Fruit fly (Drosophila melanogaster) whole organism, embryonic: ENCODE data around the gene P58IPK.
A peak's percentile ranks its signal among the peaks of the same experiment; 100 is the strongest.

Experiments
- Asciz ChIP-seq: fragments of 200-800 bp; sonication (Bioruptor generic); optimal IDR thresholded peaks from 2 replicates; lab custom pipeline; 2017; ENCODE audit warnings: missing biosample characterization, mild to moderate bottlenecking, missing genetic modification characterization, missing genetic modification reagents
- Atf-2 ChIP-seq: fragments of 200-800 bp; sonication (Bioruptor generic); optimal IDR thresholded peaks from 2 replicates; lab custom pipeline; 2016; ENCODE audit warnings: missing biosample characterization, missing genetic modification characterization
- Bteb2 ChIP-seq: fragments of 200-800 bp; sonication (Bioruptor generic); optimal IDR thresholded peaks from 2 replicates; lab custom pipeline; 2016; ENCODE audit warnings: missing biosample characterization, missing genetic modification characterization
- CG10431 ChIP-seq: fragments of 200-800 bp; sonication (Bioruptor generic); optimal IDR thresholded peaks from 3 replicates; lab custom pipeline; 2018; ENCODE audit warnings: missing biosample characterization, mild to moderate bottlenecking, missing genetic modification characterization
- CG14710 ChIP-seq: fragments of 200-800 bp; sonication (Bioruptor generic); optimal IDR thresholded peaks from 3 replicates; lab custom pipeline; 2019; ENCODE audit warnings: missing biosample characterization, mild to moderate bottlenecking, missing genetic modification characterization, moderate library complexity
- CG17802 ChIP-seq: fragments of 200-800 bp; sonication (Bioruptor generic); optimal IDR thresholded peaks from 2 replicates; lab custom pipeline; 2018; ENCODE audit warnings: missing biosample characterization, mild to moderate bottlenecking, missing genetic modification characterization, moderate library complexity
- CG18011 ChIP-seq: fragments of 200-800 bp; sonication (Bioruptor generic); optimal IDR thresholded peaks from 2 replicates; lab custom pipeline; 2017; ENCODE audit warnings: missing biosample characterization, missing genetic modification characterization, mild to moderate bottlenecking, moderate library complexity, missing genotype
- CG2129 ChIP-seq: fragments of 200-800 bp; sonication (Bioruptor generic); IDR thresholded peaks from 2 replicates; pipeline ENCODE4 v1.3.6; 2022; ENCODE audit warnings: missing biosample characterization, missing genetic modification characterization; ENCODE audit not compliant: partially characterized antibody
- CG2678 ChIP-seq: fragments of 200-800 bp; sonication (Bioruptor generic); optimal IDR thresholded peaks from 3 replicates; lab custom pipeline; 2019; ENCODE audit warnings: missing biosample characterization, mild to moderate bottlenecking, missing genetic modification characterization, moderate library complexity
- CG2889 ChIP-seq: fragments of 200-800 bp; sonication (Bioruptor generic); IDR thresholded peaks from 3 replicates; pipeline ENCODE4 v1.3.6; 2022; ENCODE audit warnings: missing biosample characterization, missing genetic modification characterization
- CG31224 ChIP-seq: fragments of 200-800 bp; sonication (Bioruptor generic); IDR thresholded peaks from 2 replicates; pipeline ENCODE4 v1.3.6; 2022; ENCODE audit warnings: missing biosample characterization, missing genetic modification characterization
- CG31441 ChIP-seq: fragments of 200-800 bp; sonication (Bioruptor generic); IDR thresholded peaks from 2 replicates; pipeline ENCODE4 v1.3.6; 2022; ENCODE audit warnings: missing biosample characterization, missing genetic modification characterization
- CG3407 ChIP-seq: fragments of 200-800 bp; sonication (Bioruptor generic); optimal IDR thresholded peaks from 2 replicates; lab custom pipeline; 2018; ENCODE audit warnings: missing biosample characterization, mild to moderate bottlenecking, missing genetic modification characterization
- CG3838 ChIP-seq: fragments of 200-800 bp; sonication (Bioruptor generic); optimal IDR thresholded peaks from 3 replicates; lab custom pipeline; 2016; ENCODE audit warnings: missing biosample characterization, missing genetic modification characterization
- CG4854 ChIP-seq: fragments of 200-800 bp; sonication (Bioruptor generic); optimal IDR thresholded peaks from 2 replicates; lab custom pipeline; 2016; ENCODE audit warnings: missing biosample characterization, missing genetic modification characterization, inconsistent platforms
- CG5245 ChIP-seq: fragments of 200-800 bp; sonication (Bioruptor generic); optimal IDR thresholded peaks from 3 replicates; lab custom pipeline; 2016; ENCODE audit warnings: missing biosample characterization, missing genetic modification characterization
- CG6175 ChIP-seq: fragments of 200-800 bp; sonication (Bioruptor generic); IDR thresholded peaks from 3 replicates; pipeline ENCODE4 v1.3.6; 2022; ENCODE audit warnings: missing biosample characterization, missing genetic modification characterization
- CG7786 ChIP-seq: fragments of 200-800 bp; sonication (Bioruptor generic); optimal IDR thresholded peaks from 2 replicates; lab custom pipeline; 2016; ENCODE audit warnings: missing biosample characterization, missing genetic modification characterization
- CG7987 ChIP-seq: fragments of 200-800 bp; sonication (Bioruptor generic); optimal IDR thresholded peaks from 2 replicates; lab custom pipeline; 2018; ENCODE audit warnings: missing biosample characterization, mild to moderate bottlenecking, missing genetic modification characterization, moderate library complexity
- CG8765 ChIP-seq: fragments of 200-800 bp; sonication (Bioruptor generic); IDR thresholded peaks from 2 replicates; pipeline ENCODE4 v1.3.6; 2022; ENCODE audit warnings: missing biosample characterization, missing genetic modification characterization
- CG8944 ChIP-seq: fragments of 200-800 bp; sonication (Bioruptor generic); optimal IDR thresholded peaks from 3 replicates; lab custom pipeline; 2016; ENCODE audit warnings: missing biosample characterization, missing genetic modification characterization
- ERR ChIP-seq: fragments of 200-800 bp; sonication (Bioruptor generic); optimal IDR thresholded peaks from 2 replicates; lab custom pipeline; 2016; ENCODE audit warnings: missing biosample characterization, missing genetic modification characterization
- Gsc ChIP-seq: fragments of 200-800 bp; sonication (Bioruptor generic); IDR thresholded peaks from 2 replicates; pipeline ENCODE4 v1.3.6; 2022; ENCODE audit warnings: missing biosample characterization, missing genetic modification characterization
- HLH54F ChIP-seq: fragments of 200-800 bp; sonication (Bioruptor generic); optimal IDR thresholded peaks from 3 replicates; lab custom pipeline; 2016; ENCODE audit warnings: missing biosample characterization, missing genetic modification characterization
- Hr78 ChIP-seq, 2 experiments: fragments of 200-800 bp in 1 of 2; fragments of >200 bp in 1 of 2; sonication (Bioruptor generic) in 1 of 2; optimal IDR thresholded peaks; 2 replicates each; lab custom pipeline; 2017 to 2019; ENCODE audit warnings: missing biosample characterization in 2 of 2, missing genetic modification characterization in 2 of 2, mild to moderate bottlenecking in 1 of 2, moderate library complexity in 1 of 2
- MBD-R2 ChIP-seq: fragments of 200-800 bp; sonication (Bioruptor generic); IDR thresholded peaks from 2 replicates; pipeline ENCODE4 v1.3.6; 2022; ENCODE audit warnings: missing biosample characterization, missing genetic modification characterization
- Nf-YA ChIP-seq: fragments of 200-800 bp; sonication (Bioruptor generic); IDR thresholded peaks from 2 replicates; pipeline ENCODE4 v1.3.6; 2022; ENCODE audit warnings: missing biosample characterization, missing genetic modification characterization
- Optix ChIP-seq: fragments of 200-800 bp; sonication (Bioruptor generic); IDR thresholded peaks from 3 replicates; pipeline ENCODE4 v1.3.6; 2022; ENCODE audit warnings: missing biosample characterization, missing genetic modification characterization
- Sox100B ChIP-seq: fragments of 200-800 bp; sonication (Bioruptor generic); optimal IDR thresholded peaks from 3 replicates; lab custom pipeline; 2018; ENCODE audit warnings: missing biosample characterization, mild to moderate bottlenecking, missing genetic modification characterization
- Sry-δ ChIP-seq: fragments of 200-800 bp; sonication (Bioruptor generic); optimal IDR thresholded peaks from 2 replicates; lab custom pipeline; 2016; ENCODE audit warnings: missing biosample characterization, missing genetic modification characterization
- Tbp ChIP-seq: fragments of >200 bp; optimal IDR thresholded peaks from 2 replicates; lab custom pipeline; 2018; ENCODE audit warnings: missing biosample characterization, missing genetic modification characterization
- az2 ChIP-seq: fragments of 200-800 bp; sonication (Bioruptor generic); optimal IDR thresholded peaks from 3 replicates; lab custom pipeline; 2016; ENCODE audit warnings: missing biosample characterization, missing genetic modification characterization
- chif ChIP-seq, 2 experiments: fragments of 200-800 bp; sonication (Bioruptor generic); optimal IDR thresholded peaks; 3 replicates each; lab custom pipeline; 2016; ENCODE audit warnings: missing biosample characterization in 2 of 2, missing genetic modification characterization in 2 of 2
- exex ChIP-seq: fragments of 200-800 bp; sonication (Bioruptor generic); optimal IDR thresholded peaks from 4 replicates; lab custom pipeline; 2018; ENCODE audit warnings: missing biosample characterization, mild to moderate bottlenecking, missing genetic modification characterization, moderate library complexity
- ind ChIP-seq: fragments of 200-800 bp; sonication (Bioruptor generic); optimal IDR thresholded peaks from 3 replicates; lab custom pipeline; 2016; ENCODE audit warnings: missing biosample characterization, missing genetic modification characterization
- jing ChIP-seq: fragments of 200-800 bp; sonication (Bioruptor generic); optimal IDR thresholded peaks from 2 replicates; lab custom pipeline; 2018; ENCODE audit warnings: missing biosample characterization, mild to moderate bottlenecking, missing genetic modification characterization
- lab ChIP-seq: fragments of 200-800 bp; sonication (Bioruptor generic); optimal IDR thresholded peaks from 3 replicates; lab custom pipeline; 2017; ENCODE audit warnings: missing biosample characterization, missing genetic modification characterization, mild to moderate bottlenecking, moderate library complexity, missing genetic modification reagents
- lmd ChIP-seq: fragments of 200-800 bp; sonication (Bioruptor generic); IDR thresholded peaks from 2 replicates; pipeline ENCODE4 v1.3.6; 2022; ENCODE audit warnings: missing biosample characterization, missing genetic modification characterization
- mld ChIP-seq: fragments of 200-800 bp; sonication (Bioruptor generic); IDR thresholded peaks from 3 replicates; pipeline ENCODE4 v1.3.6; 2022; ENCODE audit warnings: missing biosample characterization, missing genetic modification characterization; ENCODE audit not compliant: partially characterized antibody
- pan ChIP-seq, 4 experiments: fragments of >200 bp in 3 of 4; fragments of 200-800 bp in 1 of 4; sonication (Bioruptor generic) in 1 of 4; optimal IDR thresholded peaks in 3 of 4; IDR thresholded peaks in 1 of 4; 2 replicates each; pipeline versions ENCODE4 v1.3.6 to Lab custom; 2017 to 2022; ENCODE audit warnings: missing biosample characterization in 2 of 4, missing genetic modification characterization in 2 of 4, mixed read lengths in 1 of 4
- phol ChIP-seq: fragments of 200-800 bp; sonication (Bioruptor generic); optimal IDR thresholded peaks from 3 replicates; lab custom pipeline; 2018; ENCODE audit warnings: missing biosample characterization, mild to moderate bottlenecking, missing genetic modification characterization, moderate library complexity
- rib ChIP-seq: fragments of 200-800 bp; sonication (Bioruptor generic); IDR thresholded peaks from 2 replicates; pipeline ENCODE4 v1.3.6; 2022; ENCODE audit warnings: missing biosample characterization, missing genetic modification characterization
- run ChIP-seq: fragments of 200-800 bp; sonication (Bioruptor generic); optimal IDR thresholded peaks from 3 replicates; lab custom pipeline; 2018; ENCODE audit warnings: missing biosample characterization, mild to moderate bottlenecking, missing genetic modification characterization
- schlank ChIP-seq: fragments of 200-800 bp; sonication (Bioruptor generic); optimal IDR thresholded peaks from 2 replicates; lab custom pipeline; 2018; ENCODE audit warnings: missing biosample characterization, mild to moderate bottlenecking, missing genetic modification characterization
- sd ChIP-seq: fragments of 200-800 bp; sonication (Bioruptor generic); optimal IDR thresholded peaks from 3 replicates; lab custom pipeline; 2018; ENCODE audit warnings: missing biosample characterization, mild to moderate bottlenecking, missing genetic modification characterization, moderate library complexity
- sna ChIP-seq: fragments of 200-800 bp; sonication (Bioruptor generic); IDR thresholded peaks from 2 replicates; pipeline ENCODE4 v1.3.6; 2022; ENCODE audit warnings: missing biosample characterization, missing genetic modification characterization; ENCODE audit not compliant: partially characterized antibody
- sug ChIP-seq: fragments of 200-800 bp; optimal IDR thresholded peaks from 2 replicates; lab custom pipeline; 2019; ENCODE audit warnings: missing biosample characterization, mild to moderate bottlenecking, missing genetic modification characterization, moderate library complexity
- tx ChIP-seq: fragments of 200-800 bp; sonication (Bioruptor generic); optimal IDR thresholded peaks from 2 replicates; lab custom pipeline; 2016; ENCODE audit warnings: missing biosample characterization, missing genetic modification characterization
- vvl ChIP-seq: fragments of 200-800 bp; sonication (Bioruptor generic); IDR thresholded peaks from 2 replicates; pipeline ENCODE4 v1.3.6; 2022; ENCODE audit warnings: missing biosample characterization, missing genetic modification characterization
- wdn ChIP-seq: fragments of 200-800 bp; sonication (Bioruptor generic); IDR thresholded peaks from 2 replicates; pipeline ENCODE4 v1.3.6; 2022; ENCODE audit warnings: missing biosample characterization, missing genetic modification characterization
- zf30C ChIP-seq: fragments of 200-800 bp; sonication (Bioruptor generic); optimal IDR thresholded peaks from 3 replicates; lab custom pipeline; 2018; ENCODE audit warnings: missing biosample characterization, mild to moderate bottlenecking, missing genetic modification characterization

The P58IPK gene

dm6 chr3R:9581089-9581520 is 5.6 kb upstream of the P58IPK start, which contains the start of gene CG8301 (continued):
- no peak for TF ChIP-seq CG17802 (tag; lab: Kevin White, UChicago)
- TF ChIP-seq chif (GFP tag; optimal IDR thresholded peaks at IDR 0.05; lab: Kevin White, UChicago) = no peak
- no peak for TF ChIP-seq CG31224
- no peak for TF ChIP-seq schlank
- TF ChIP-seq ERR (GFP tag; lab: Kevin White, UChicago) = peak; percentile 1
- no peak for TF ChIP-seq Optix (GFP tag; lab: Robert Waterston, UW)
- no peak for TF ChIP-seq CG6175 (GFP tag; lab: Robert Waterston, UW)
- no peak for TF ChIP-seq run (tag; lab: Kevin White, UChicago)
- no peak for TF ChIP-seq HLH54F (GFP tag; lab: Kevin White, UChicago)
- TF ChIP-seq az2 (GFP tag; lab: Kevin White, UChicago) = peak; percentile 5
- TF ChIP-seq lmd (GFP tag; lab: Robert Waterston, UW) = no peak
- no peak for TF ChIP-seq CG18011 (GFP tag; lab: Kevin White, UChicago)
- no peak for TF ChIP-seq Tbp
- peak; percentile 68 for TF ChIP-seq lab (GFP tag; lab: Kevin White, UChicago)
- TF ChIP-seq CG2129 = no peak
- no peak for TF ChIP-seq CG5245
- TF ChIP-seq CG7786 (GFP tag; lab: Kevin White, UChicago) = no peak
- TF ChIP-seq phol = no peak
- no peak for TF ChIP-seq Nf-YA (GFP tag; lab: Robert Waterston, UW)
- no peak for TF ChIP-seq rib (GFP tag; lab: Robert Waterston, UW)
- no peak for TF ChIP-seq CG2889 (GFP tag; lab: Robert Waterston, UW)
- TF ChIP-seq Hr78 (GFP tag; optimal IDR thresholded peaks at IDR 0.05; lab: Kevin White, UChicago) = no peak
- TF ChIP-seq ind = no peak
- TF ChIP-seq CG14710 (tag; lab: Kevin White, UChicago) = no peak
- no peak for TF ChIP-seq CG8765 (GFP tag; lab: Robert Waterston, UW)
- TF ChIP-seq CG8944 (GFP tag; lab: Kevin White, UChicago) = no peak
- no peak for TF ChIP-seq Atf-2
- no peak for TF ChIP-seq CG2678 (tag; lab: Kevin White, UChicago)
- no peak for TF ChIP-seq CG3407 (GFP tag; lab: Kevin White, UChicago)
- TF ChIP-seq exex (tag; lab: Kevin White, UChicago) = no peak
- 0 out of 2 replicates have a peak, but pooled peaks have one; percentile 31 for TF ChIP-seq MBD-R2 (GFP tag; lab: Robert Waterston, UW)
- no peak for TF ChIP-seq CG4854 (GFP tag; lab: Kevin White, UChicago)
- TF ChIP-seq sug (tag; lab: Kevin White, UChicago) = peak; percentile 9
- TF ChIP-seq tx = no peak
- TF ChIP-seq pan (optimal IDR thresholded peaks at IDR 0.05; lab: Kevin White, UChicago) = no peak
- TF ChIP-seq pan (GFP tag; optimal IDR thresholded peaks at IDR 0.05 in 1 of 2, IDR thresholded peaks at IDR 0.05 in 1 of 2) = peak in 1 of 2 experiments; percentile 40
- TF ChIP-seq sna = no peak
- no peak for TF ChIP-seq jing (GFP tag; lab: Kevin White, UChicago)
- TF ChIP-seq CG7987 (GFP tag; lab: Kevin White, UChicago) = no peak
- TF ChIP-seq Gsc (GFP tag; lab: Robert Waterston, UW) = no peak
- peak; percentile 70 for TF ChIP-seq zf30C (GFP tag; lab: Kevin White, UChicago)
- no peak for TF ChIP-seq wdn (GFP tag; lab: Robert Waterston, UW)
- no peak for TF ChIP-seq Sox100B (GFP tag; lab: Kevin White, UChicago)
- TF ChIP-seq Bteb2 = peak; percentile 8
- peak; percentile 46; the same call in 1 of the 2 replicates for TF ChIP-seq vvl (GFP tag; lab: Robert Waterston, UW)
- TF ChIP-seq CG31441 (GFP tag; lab: Robert Waterston, UW) = peak; percentile 46
- peak; percentile 34 for TF ChIP-seq Asciz (GFP tag; lab: Kevin White, UChicago)
- TF ChIP-seq mld (GFP tag; lab: Robert Waterston, UW) = no peak
- no peak for TF ChIP-seq sd
- no peak for TF ChIP-seq CG3838 (GFP tag; lab: Kevin White, UChicago)
- TF ChIP-seq CG10431 = no peak
- no peak for TF ChIP-seq Sry-δ (GFP tag; lab: Kevin White, UChicago)
